Fruit fly (Drosophila melanogaster) whole organism, embryonic: ENCODE results near the gene fd96Cb.

Experiments used
- Antp ChIP-seq: fragments of 200-800 bp; sonication (Bioruptor generic); optimal IDR thresholded peaks from 3 replicates; lab custom pipeline; 2016; ENCODE audit warnings: missing biosample characterization, missing genetic modification characterization
- BEAF-32 ChIP-seq: fragments of 200-800 bp; sonication (Bioruptor generic); optimal IDR thresholded peaks from 3 replicates; lab custom pipeline; 2017; ENCODE audit warnings: missing biosample characterization, missing genetic modification characterization, mild to moderate bottlenecking, moderate library complexity, missing genetic modification reagents
- CG11695 ChIP-seq: fragments of 200-800 bp; sonication (Bioruptor generic); IDR thresholded peaks from 3 replicates; pipeline ENCODE4 v1.3.6; 2022; ENCODE audit warnings: missing biosample characterization, missing genetic modification characterization
- CG12659 ChIP-seq: fragments of 200-800 bp; sonication (Bioruptor generic); optimal IDR thresholded peaks from 3 replicates; lab custom pipeline; 2017; ENCODE audit warnings: mild to moderate bottlenecking, missing biosample characterization, missing genetic modification reagents, missing genetic modification characterization
- CG13123 ChIP-seq: fragments of 200-800 bp; sonication (Bioruptor generic); optimal IDR thresholded peaks from 2 replicates; lab custom pipeline; 2016; ENCODE audit warnings: missing biosample characterization, missing genetic modification characterization
- CG13287 ChIP-seq: fragments of 200-800 bp; sonication (Bioruptor generic); IDR thresholded peaks from 2 replicates; pipeline ENCODE4 v1.3.6; 2022; ENCODE audit warnings: missing biosample characterization, missing genetic modification characterization; ENCODE audit not compliant: partially characterized antibody
- CG15514 ChIP-seq: fragments of 200-800 bp; sonication (Bioruptor generic); optimal IDR thresholded peaks from 3 replicates; lab custom pipeline; 2017; ENCODE audit warnings: missing biosample characterization, missing genetic modification characterization, mild to moderate bottlenecking, moderate library complexity, missing genetic modification reagents
- CG1603 ChIP-seq: fragments of 200-800 bp; sonication (Bioruptor generic); optimal IDR thresholded peaks from 2 replicates; lab custom pipeline; 2019; ENCODE audit warnings: missing biosample characterization, mild to moderate bottlenecking, missing genetic modification characterization, moderate library complexity
- CG16813 ChIP-seq: fragments of 200-800 bp; sonication (Bioruptor generic); IDR thresholded peaks from 3 replicates; pipeline ENCODE4 v1.3.6; 2022; ENCODE audit warnings: missing biosample characterization, missing genetic modification characterization; ENCODE audit not compliant: partially characterized antibody
- CG17359 ChIP-seq: fragments of 200-800 bp; sonication (Bioruptor generic); optimal IDR thresholded peaks from 3 replicates; lab custom pipeline; 2018; ENCODE audit warnings: missing biosample characterization, mild to moderate bottlenecking, missing genetic modification characterization, moderate library complexity
- CG2116 ChIP-seq: fragments of 200-800 bp; sonication (Bioruptor generic); optimal IDR thresholded peaks from 3 replicates; lab custom pipeline; 2018; ENCODE audit warnings: missing biosample characterization, mild to moderate bottlenecking, missing genetic modification characterization
- CG30020 ChIP-seq: fragments of 200-800 bp; optimal IDR thresholded peaks from 2 replicates; lab custom pipeline; 2019; ENCODE audit warnings: missing biosample characterization, mild to moderate bottlenecking, missing genetic modification characterization, moderate library complexity
- CG33213 ChIP-seq: fragments of 200-800 bp; sonication (Bioruptor generic); optimal IDR thresholded peaks from 3 replicates; lab custom pipeline; 2016; ENCODE audit warnings: missing biosample characterization, missing genetic modification characterization
- CG3995 ChIP-seq: fragments of 200-800 bp; sonication (Bioruptor generic); optimal IDR thresholded peaks from 3 replicates; lab custom pipeline; 2016; ENCODE audit warnings: missing biosample characterization, missing genetic modification characterization
- CG4617 ChIP-seq: fragments of 200-800 bp; sonication (Bioruptor generic); optimal IDR thresholded peaks from 3 replicates; lab custom pipeline; 2016; ENCODE audit warnings: missing biosample characterization, missing genetic modification characterization, borderline replicate concordance
- CG8478 ChIP-seq: fragments of >200 bp; optimal IDR thresholded peaks from 2 replicates; lab custom pipeline; 2018
- CG9797 ChIP-seq: fragments of 200-800 bp; sonication (Bioruptor generic); optimal IDR thresholded peaks from 3 replicates; lab custom pipeline; 2018; ENCODE audit warnings: missing biosample characterization, mild to moderate bottlenecking, missing genetic modification characterization
- D19A ChIP-seq: fragments of 200-800 bp; optimal IDR thresholded peaks from 3 replicates; lab custom pipeline; 2019; ENCODE audit warnings: missing biosample characterization, mild to moderate bottlenecking, missing genetic modification characterization, moderate library complexity
- Dp ChIP-seq: fragments of 200-800 bp; sonication (Bioruptor generic); optimal IDR thresholded peaks from 2 replicates; lab custom pipeline; 2018; ENCODE audit warnings: missing biosample characterization, mild to moderate bottlenecking, missing genetic modification characterization, moderate library complexity
- E2f2 ChIP-seq: fragments of 200-800 bp; sonication (Bioruptor generic); IDR thresholded peaks from 2 replicates; pipeline ENCODE4 v1.3.6; 2022; ENCODE audit warnings: missing biosample characterization, missing genetic modification characterization
- Ets65A ChIP-seq: fragments of 200-800 bp; sonication (Bioruptor generic); peaks from one replicate; lab custom pipeline; 2016; ENCODE audit warnings: missing biosample characterization, missing genetic modification characterization
- Ets97D ChIP-seq: fragments of 200-800 bp; sonication (Bioruptor generic); optimal IDR thresholded peaks from 3 replicates; lab custom pipeline; 2016; ENCODE audit warnings: missing biosample characterization, missing genetic modification characterization
- HmgD ChIP-seq: fragments of 200-800 bp; sonication (Bioruptor generic); optimal IDR thresholded peaks from 3 replicates; lab custom pipeline; 2016; ENCODE audit warnings: missing biosample characterization, missing genetic modification characterization
- HmgZ ChIP-seq: fragments of 200-800 bp; sonication (Bioruptor generic); optimal IDR thresholded peaks from 2 replicates; lab custom pipeline; 2018; ENCODE audit warnings: missing biosample characterization, mild to moderate bottlenecking, missing genetic modification characterization
- Lhr ChIP-seq: fragments of 200-800 bp; sonication (Bioruptor generic); optimal IDR thresholded peaks from 3 replicates; lab custom pipeline; 2017; ENCODE audit warnings: mild to moderate bottlenecking, missing biosample characterization, missing genetic modification reagents, missing genetic modification characterization
- MBD-R2 ChIP-seq: fragments of 200-800 bp; sonication (Bioruptor generic); IDR thresholded peaks from 2 replicates; pipeline ENCODE4 v1.3.6; 2022; ENCODE audit warnings: missing biosample characterization, missing genetic modification characterization
- MESR4 ChIP-seq: fragments of 200-800 bp; sonication (Bioruptor generic); optimal IDR thresholded peaks from 2 replicates; lab custom pipeline; 2018; ENCODE audit warnings: missing biosample characterization, mild to moderate bottlenecking, missing genetic modification characterization, moderate library complexity
- Med ChIP-seq: fragments of 200-800 bp; sonication (Bioruptor generic); peaks from one replicate; lab custom pipeline; 2016; ENCODE audit warnings: missing biosample characterization, missing genetic modification characterization, mild to moderate bottlenecking, inconsistent platforms, moderate library complexity
- NC2β ChIP-seq: fragments of 200-800 bp; sonication (Bioruptor generic); optimal IDR thresholded peaks from 2 replicates; lab custom pipeline; 2016; ENCODE audit warnings: missing biosample characterization, missing genetic modification characterization
- Sin3A ChIP-seq: fragments of >200 bp; optimal IDR thresholded peaks from 2 replicates; lab custom pipeline; 2018
- Sry-δ ChIP-seq: fragments of 200-800 bp; sonication (Bioruptor generic); optimal IDR thresholded peaks from 2 replicates; lab custom pipeline; 2016; ENCODE audit warnings: missing biosample characterization, missing genetic modification characterization
- YL-1 ChIP-seq: fragments of 200-800 bp; sonication (Bioruptor generic); optimal IDR thresholded peaks from 3 replicates; lab custom pipeline; 2017; ENCODE audit warnings: missing biosample characterization, mild to moderate bottlenecking, missing genetic modification characterization
- cg ChIP-seq: fragments of 200-800 bp; sonication (Bioruptor generic); optimal IDR thresholded peaks from 3 replicates; lab custom pipeline; 2019; ENCODE audit warnings: missing biosample characterization, mild to moderate bottlenecking, missing genetic modification characterization, moderate library complexity
- chinmo ChIP-seq: fragments of 200-800 bp; sonication (Bioruptor generic); IDR thresholded peaks from 4 replicates; pipeline ENCODE4 v1.3.6; 2022; ENCODE audit warnings: missing biosample characterization, missing genetic modification characterization; ENCODE audit not compliant: partially characterized antibody
- crp ChIP-seq, 2 experiments: fragments of 200-800 bp; sonication (Bioruptor generic); optimal IDR thresholded peaks; 2 replicates in 1 of 2; 3 replicates in 1 of 2; lab custom pipeline; 2017; ENCODE audit warnings: missing biosample characterization in 2 of 2, missing genetic modification characterization in 2 of 2, mild to moderate bottlenecking in 1 of 2, moderate library complexity in 1 of 2
- gfzf ChIP-seq: fragments of 200-800 bp; sonication (Bioruptor generic); optimal IDR thresholded peaks from 2 replicates; lab custom pipeline; 2016; ENCODE audit warnings: missing biosample characterization, mild to moderate bottlenecking, missing genetic modification characterization, moderate library complexity
- gsb-n ChIP-seq: fragments of 200-800 bp; sonication (Bioruptor generic); optimal IDR thresholded peaks from 3 replicates; lab custom pipeline; 2018; ENCODE audit warnings: missing biosample characterization, mild to moderate bottlenecking, missing genetic modification characterization
- hkb ChIP-seq, 2 experiments: fragments of 200-800 bp in 1 of 2; fragments of >200 bp in 1 of 2; sonication (Bioruptor generic) in 1 of 2; IDR thresholded peaks in 1 of 2; optimal IDR thresholded peaks in 1 of 2; 2 replicates each; pipeline versions ENCODE4 v1.3.6 to Lab custom; 2017 to 2022; ENCODE audit warnings: missing biosample characterization in 1 of 2, missing genetic modification characterization in 1 of 2
- knrl ChIP-seq: fragments of 200-800 bp; sonication (Bioruptor generic); IDR thresholded peaks from 3 replicates; pipeline ENCODE4 v1.3.6; 2022; ENCODE audit warnings: missing biosample characterization, missing genetic modification characterization; ENCODE audit not compliant: partially characterized antibody
- maf-S ChIP-seq: fragments of 200-800 bp; sonication (Bioruptor generic); optimal IDR thresholded peaks from 2 replicates; lab custom pipeline; 2016; ENCODE audit warnings: missing biosample characterization, missing genetic modification characterization
- peb ChIP-seq: fragments of 200-800 bp; sonication (Bioruptor generic); IDR thresholded peaks from 2 replicates; pipeline ENCODE4 v1.3.6; 2022; ENCODE audit warnings: missing biosample characterization, missing genetic modification characterization
- pfk ChIP-seq: fragments of 200-800 bp; sonication (Bioruptor generic); optimal IDR thresholded peaks from 2 replicates; lab custom pipeline; 2018; ENCODE audit warnings: missing biosample characterization, mild to moderate bottlenecking, missing genetic modification characterization, moderate library complexity
- pzg ChIP-seq: fragments of 200-800 bp; sonication (Bioruptor generic); optimal IDR thresholded peaks from 3 replicates; lab custom pipeline; 2018; ENCODE audit warnings: missing biosample characterization, mild to moderate bottlenecking, missing genetic modification characterization, moderate library complexity
- run ChIP-seq: fragments of 200-800 bp; sonication (Bioruptor generic); optimal IDR thresholded peaks from 3 replicates; lab custom pipeline; 2018; ENCODE audit warnings: missing biosample characterization, mild to moderate bottlenecking, missing genetic modification characterization
- salm ChIP-seq: fragments of 200-800 bp; sonication (Bioruptor generic); optimal IDR thresholded peaks from 2 replicates; lab custom pipeline; 2018; ENCODE audit warnings: missing biosample characterization, mild to moderate bottlenecking, missing genetic modification characterization
- trem ChIP-seq: fragments of 200-800 bp; optimal IDR thresholded peaks from 3 replicates; lab custom pipeline; 2019; ENCODE audit warnings: missing biosample characterization, mild to moderate bottlenecking, missing genetic modification characterization, moderate library complexity
- trh ChIP-seq: fragments of 200-800 bp; sonication (Bioruptor generic); optimal IDR thresholded peaks from 2 replicates; lab custom pipeline; 2016; ENCODE audit warnings: missing biosample characterization, missing genetic modification characterization
- twi ChIP-seq: fragments of 200-800 bp; optimal IDR thresholded peaks from 2 replicates; lab custom pipeline; 2019; ENCODE audit warnings: missing biosample characterization, mild to moderate bottlenecking, missing genetic modification characterization, moderate library complexity
- vfl ChIP-seq: fragments of 200-800 bp; sonication (Bioruptor generic); optimal IDR thresholded peaks from 2 replicates; lab custom pipeline; 2016; ENCODE audit warnings: missing biosample characterization, missing genetic modification characterization

Gene fd96Cb

DNA sequence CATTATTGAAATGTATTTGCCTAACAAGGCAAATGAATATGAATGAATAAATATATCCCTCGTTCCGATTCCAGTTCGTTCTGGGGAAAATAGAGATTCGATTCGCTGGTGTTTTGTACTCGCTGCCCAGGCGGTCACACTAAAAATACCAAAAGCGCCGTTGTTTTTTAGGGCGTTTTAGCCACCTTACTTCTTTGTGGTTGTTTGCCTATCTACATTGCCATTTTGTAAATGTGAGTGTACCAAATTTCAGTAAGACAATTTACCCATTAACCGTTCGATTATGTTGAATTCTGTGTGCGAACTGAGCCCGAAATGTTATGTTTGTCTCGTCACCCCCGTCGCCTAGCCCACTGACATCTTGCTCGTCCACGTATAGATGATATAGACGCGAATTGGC lies 2.7 kb downstream of the fd96Cb start, which contains the start of the genes CG33095 and CG33096:
Gene CG33095 (plus strand): TSS at position 187 of the 400 bp plus-strand sequence.
Gene CG33096 (plus strand): TSS at position 187 of the 400 bp plus-strand sequence.
- TF ChIP-seq YL-1 (GFP tag; lab: Kevin White, UChicago) (peak; percentile 51), twi (tag; lab: Kevin White, UChicago) (no peak), knrl (GFP tag; lab: Robert Waterston, UW) (0 out of 3 replicates have a peak, but pooled peaks have one; percentile 10), CG17359 (no peak), CG1603 (tag; lab: Kevin White, UChicago) (peak; percentile 84), Lhr (peak; percentile 52), CG33213 (GFP tag; lab: Kevin White, UChicago) (peak; percentile 76), salm (no peak), CG12659 (GFP tag; lab: Kevin White, UChicago) (peak; percentile 57), CG4617 (GFP tag; lab: Kevin White, UChicago) (peak; percentile 84), D19A (peak; percentile 47), gfzf (GFP tag; lab: Kevin White, UChicago) (peak; percentile 96), pzg (peak; percentile 76), trem (tag; lab: Kevin White, UChicago) (peak; percentile 35), BEAF-32 (GFP tag; lab: Kevin White, UChicago) (peak; percentile 31), maf-S (no peak), CG30020 (tag; lab: Kevin White, UChicago) (peak; percentile 83), run (tag; lab: Kevin White, UChicago) (no peak), Med (GFP tag; lab: Kevin White, UChicago) (peak; percentile 77), MBD-R2 (GFP tag; lab: Robert Waterston, UW) (peak; percentile 83), Antp (no peak), Sry-δ (GFP tag; lab: Kevin White, UChicago) (peak; percentile 38), HmgZ (tag; lab: Kevin White, UChicago) (peak; percentile 68), CG8478 (lab: Kevin White, UChicago) (no peak), CG2116 (peak; percentile 8), CG13287 (GFP tag; lab: Robert Waterston, UW) (peak; percentile 28; the same call in 1 of the 2 replicates), Dp (GFP tag; lab: Kevin White, UChicago) (peak; percentile 27), vfl (GFP tag; lab: Kevin White, UChicago) (no peak), gsb-n (tag; lab: Kevin White, UChicago) (peak; percentile 83), CG11695 (GFP tag; lab: Robert Waterston, UW) (0 out of 3 replicates have a peak, but pooled peaks have one; percentile 10), MESR4 (GFP tag; lab: Kevin White, UChicago) (peak; percentile 92), Ets97D (GFP tag; lab: Kevin White, UChicago) (peak; percentile 47), CG16813 (GFP tag; lab: Robert Waterston, UW) (0 out of 3 replicates have a peak, but pooled peaks have one; percentile 43), Ets65A (GFP tag; lab: Kevin White, UChicago) (peak; percentile 86), hkb (optimal IDR thresholded peaks at IDR 0.05; lab: Kevin White, UChicago) (peak; percentile 31), hkb (GFP tag; IDR thresholded peaks at IDR 0.05; lab: Robert Waterston, UW) (no peak), peb (no peak), CG9797 (GFP tag; lab: Kevin White, UChicago) (peak; percentile 75), crp (GFP tag; optimal IDR thresholded peaks at IDR 0.05; lab: Kevin White, UChicago) (no peak), CG15514 (GFP tag; lab: Kevin White, UChicago) (peak; percentile 98), CG13123 (GFP tag; lab: Kevin White, UChicago) (no peak), HmgD (GFP tag; lab: Kevin White, UChicago) (peak; percentile 7), chinmo (GFP tag; lab: Robert Waterston, UW) (0 out of 4 replicates have a peak, but pooled peaks have one; percentile 38), cg (GFP tag; lab: Kevin White, UChicago) (peak; percentile 71), E2f2 (GFP tag; lab: Robert Waterston, UW) (peak; percentile 21; the same call in 1 of the 2 replicates), trh (GFP tag; lab: Kevin White, UChicago) (no peak), CG3995 (GFP tag; lab: Kevin White, UChicago) (peak; percentile 11), pfk (GFP tag; lab: Kevin White, UChicago) (peak; percentile 69), NC2β (GFP tag; lab: Kevin White, UChicago) (peak; percentile 0), Sin3A (lab: Kevin White, UChicago) (peak; percentile 9)
